Worm (Caenorhabditis elegans) whole organism, young adult: ENCODE data around the gene Y54G2A.41.
"Not testable (repeated sequence)": the region's sequence is repeated elsewhere in the genome, so short reads cannot be mapped to it uniquely, and the experiment has no call there.

ENCODE experiments used
- efl-1 ChIP-seq: fragments of 150-350 bp; optimal IDR thresholded peaks from 2 replicates; lab custom pipeline; 2014; ENCODE audit warnings: missing biosample characterization, missing genetic modification reagents, missing genetic modification characterization
- pha-4 ChIP-seq: fragments of 150-350 bp; sonication (generic microtip); optimal IDR thresholded peaks from 2 replicates; lab custom pipeline; 2014; ENCODE audit warnings: missing biosample characterization, missing genetic modification reagents, missing genetic modification characterization
- unc-62 ChIP-seq: fragments of 150-350 bp; optimal IDR thresholded peaks from 2 replicates; lab custom pipeline; 2014; ENCODE audit warnings: missing biosample characterization, missing genetic modification reagents, missing genetic modification characterization
- ztf-22 ChIP-seq: fragments of 200-800 bp; sonication (Bioruptor generic); optimal IDR thresholded peaks from 2 replicates; lab custom pipeline; 2018; ENCODE audit warnings: mild to moderate bottlenecking, missing genetic modification characterization, moderate library complexity, missing compliant biosample characterization

ce11 chrIV:2755472-2755871 is 3.8 kb downstream of the Y54G2A.41 start:
- not testable (repeated sequence) for TF ChIP-seq efl-1 (GFP tag; lab: Kevin White, UChicago); ztf-22 (GFP tag; lab: Kevin White, UChicago); unc-62; pha-4 (tag; lab: Kevin White, UChicago)
